Worm (Caenorhabditis elegans): Measurements from ENCODE around the gene F15A4.5.
"Not testable (repeated sequence)": the region's sequence is repeated elsewhere in the genome, so short reads cannot be mapped to it uniquely, and the experiment has no call there.

Gene F15A4.5

ce11 chrII:12441164-12441563, 29.9 kb downstream of the F15A4.5 start, which contains the start of gene Y57A10C.10:
TSS of gene Y57A10C.10 (minus strand) at chrII:12441264.
- TF ChIP-seq blmp-1 (tag; optimal IDR thresholded peaks at IDR 0.05); unc-120 (tag; optimal IDR thresholded peaks at IDR 0.05; ENCODE audit: poor library complexity, severe bottlenecking); elt-1 (tag; optimal IDR thresholded peaks at IDR 0.05; ENCODE audit: borderline replicate concordance, insufficient read depth): not testable (repeated sequence)

ce11 chrII:12438441-12438840, 32.6 kb downstream of the F15A4.5 start, which contains the start of gene Y57A10C.9:
TSS of gene Y57A10C.9 (minus strand) at chrII:12438541.
- no peak for TF ChIP-seq M03D4.4 (tag; optimal IDR thresholded peaks at IDR 0.05)
- TF ChIP-seq flh-1 (GFP tag; optimal IDR thresholded peaks at IDR 0.05): no peak
- TF ChIP-seq zip-8 (tag; optimal IDR thresholded peaks at IDR 0.05): no peak
- no peak for TF ChIP-seq drap-1 (GFP tag; optimal IDR thresholded peaks at IDR 0.05)
- no peak for TF ChIP-seq sem-2 (GFP tag; optimal IDR thresholded peaks at IDR 0.05)
- TF ChIP-seq ces-1 (GFP tag; optimal IDR thresholded peaks at IDR 0.05): no peak
- no peak for TF ChIP-seq elt-3 (tag; optimal IDR thresholded peaks at IDR 0.05)
- TF ChIP-seq nhr-28 (tag; optimal IDR thresholded peaks at IDR 0.05): no peak
- TF ChIP-seq nhr-237 (tag; optimal IDR thresholded peaks at IDR 0.05): no peak
- TF ChIP-seq hlh-1 (tag; optimal IDR thresholded peaks at IDR 0.05): no peak
- no peak for TF ChIP-seq blmp-1 (tag; optimal IDR thresholded peaks at IDR 0.05)
- TF ChIP-seq ham-2 (GFP tag; optimal IDR thresholded peaks at IDR 0.05): no peak

ce11 chrII:12436717-12437116, 34.3 kb downstream of the F15A4.5 start:
- TF ChIP-seq snpc-4 (tag; optimal IDR thresholded peaks at IDR 0.05) (no peak), ham-2 (GFP tag; optimal IDR thresholded peaks at IDR 0.05) (peak; percentile 65)

ce11 chrII:12435202-12435872, 35.7 kb downstream of the F15A4.5 start:
- TF ChIP-seq nhr-2 (tag; optimal IDR thresholded peaks at IDR 0.05) (no peak), bed-3 (GFP tag; optimal IDR thresholded peaks at IDR 0.05) (no peak)

ce11 chrII:12432356-12432755, 38.7 kb downstream of the F15A4.5 start, which contains the start of gene dct-12:
TSS of gene dct-12 (minus strand) at chrII:12432456.
- no peak for TF ChIP-seq unc-39 (tag; optimal IDR thresholded peaks at IDR 0.05)
- no peak for TF ChIP-seq nhr-2 (tag; optimal IDR thresholded peaks at IDR 0.05)
- TF ChIP-seq bed-3 (GFP tag; optimal IDR thresholded peaks at IDR 0.05): no peak

ce11 chrII:12429743-12430142, 41.3 kb downstream of the F15A4.5 start, which contains the start of gene Y57A10C.8:
TSS of gene Y57A10C.8 (minus strand) at chrII:12429843.
- TF ChIP-seq lsy-2 (tag; optimal IDR thresholded peaks at IDR 0.05): no peak
- TF ChIP-seq flh-1 (GFP tag; optimal IDR thresholded peaks at IDR 0.05): no peak
- TF ChIP-seq mab-5 (tag; optimal IDR thresholded peaks at IDR 0.05): no peak
- no peak for TF ChIP-seq nhr-76 (tag; optimal IDR thresholded peaks at IDR 0.05)
- TF ChIP-seq hlh-1 (tag; optimal IDR thresholded peaks at IDR 0.05): no peak
- TF ChIP-seq mep-1 (tag; optimal IDR thresholded peaks at IDR 0.05): no peak
- no peak for TF ChIP-seq elt-1 (tag; optimal IDR thresholded peaks at IDR 0.05; ENCODE audit: borderline replicate concordance, insufficient read depth)
- TF ChIP-seq blmp-1 (tag; optimal IDR thresholded peaks at IDR 0.05): no peak
- TF ChIP-seq nhr-2 (tag; optimal IDR thresholded peaks at IDR 0.05): no peak
- TF ChIP-seq cnd-1 (tag; optimal IDR thresholded peaks at IDR 0.05): no peak
- no peak for TF ChIP-seq snpc-4 (tag; optimal IDR thresholded peaks at IDR 0.05)
- TF ChIP-seq ces-1 (GFP tag; optimal IDR thresholded peaks at IDR 0.05): no peak
- no peak for TF ChIP-seq bed-3 (GFP tag; optimal IDR thresholded peaks at IDR 0.05)

ce11 chrII:12425644-12426222, 45.3 kb downstream of the F15A4.5 start, which contains the start of gene daf-22:
TSS of gene daf-22 (minus strand) at chrII:12425694.
- TF ChIP-seq pha-4 (tag; optimal IDR thresholded peaks at IDR 0.05) (no peak), sptf-1 (tag; optimal IDR thresholded peaks at IDR 0.05) (no peak), ceh-39 (tag; optimal IDR thresholded peaks at IDR 0.05) (no peak), snpc-4 (tag; optimal IDR thresholded peaks at IDR 0.05) (no peak), elt-1 (tag; optimal IDR thresholded peaks at IDR 0.05; ENCODE audit: borderline replicate concordance, insufficient read depth) (no peak), ztf-11 (tag; optimal IDR thresholded peaks at IDR 0.05) (no peak), unc-120 (tag; optimal IDR thresholded peaks at IDR 0.05; ENCODE audit: poor library complexity, severe bottlenecking) (no peak), nhr-12 (tag; optimal IDR thresholded peaks at IDR 0.05) (no peak), lin-32 (GFP tag; optimal IDR thresholded peaks at IDR 0.05) (no peak)
